Worm (Caenorhabditis elegans): ENCODE measurements around the gene his-6.
"Not testable (repeated sequence)": the region's sequence is repeated elsewhere in the genome, so short reads cannot be mapped to it uniquely, and the experiment has no call there.

The his-6 gene

DNA sequence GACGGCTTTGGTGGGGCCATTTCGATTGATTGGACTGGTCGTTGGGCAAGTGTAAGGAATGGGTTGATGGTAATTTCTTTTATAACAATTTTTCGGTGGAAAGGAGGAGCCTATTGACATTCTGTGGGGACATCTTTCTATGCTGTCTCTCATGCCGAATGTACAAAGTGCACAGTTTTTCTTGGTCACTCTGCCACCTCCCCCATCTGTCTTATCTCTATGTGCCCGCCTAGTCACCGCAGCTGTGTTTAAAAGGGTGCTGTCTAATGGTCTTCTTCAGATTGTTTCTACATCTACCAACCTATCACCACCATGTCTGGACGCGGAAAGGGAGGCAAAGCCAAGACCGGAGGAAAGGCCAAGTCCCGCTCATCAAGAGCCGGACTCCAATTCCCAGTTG lies 1.7 kb downstream of the his-6 start, which contains the start of the genes his-8 and his-7:
his-8 (minus strand) TSS at position 20 of the 400 bp plus-strand sequence.
his-7 (plus strand) TSS at position 313 of the 400 bp plus-strand sequence.
- TF ChIP-seq elt-1 (tag; optimal IDR thresholded peaks at IDR 0.05; ENCODE audit: borderline replicate concordance, insufficient read depth); drap-1 (GFP tag; optimal IDR thresholded peaks at IDR 0.05); nhr-28 (tag; optimal IDR thresholded peaks at IDR 0.05): not testable (repeated sequence)

DNA sequence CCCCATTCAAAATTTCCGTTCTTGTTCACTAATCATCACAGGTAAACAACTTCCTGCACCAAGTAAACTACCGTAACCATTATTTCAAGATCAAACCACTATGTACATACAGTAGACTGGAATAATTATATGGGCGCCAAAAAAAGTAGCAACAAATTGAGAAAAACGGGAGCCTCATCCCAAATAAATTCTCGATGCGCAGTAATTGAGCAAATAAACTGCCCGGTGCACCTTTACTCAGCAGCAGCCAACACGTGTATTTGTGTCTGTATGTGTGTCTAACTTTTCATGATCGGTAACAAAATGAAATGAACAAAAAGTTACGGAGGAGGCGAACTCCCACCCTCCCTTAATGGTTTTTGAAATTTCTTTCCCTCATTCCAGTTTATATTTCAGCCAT lies 5.6 kb downstream of the his-6 start, which contains the start of gene otpl-5:
otpl-5 (plus strand) TSS at position 301 of the 400 bp plus-strand sequence.
- no peak for TF ChIP-seq tbx-8 (GFP tag; optimal IDR thresholded peaks at IDR 0.05)
- no peak for TF ChIP-seq unc-62 (GFP tag; optimal IDR thresholded peaks at IDR 0.05)
- TF ChIP-seq nhr-12 (tag; optimal IDR thresholded peaks at IDR 0.05), result no peak
- TF ChIP-seq ztf-11 (tag; optimal IDR thresholded peaks at IDR 0.05), result no peak
- no peak for TF ChIP-seq sptf-1 (tag; optimal IDR thresholded peaks at IDR 0.05)
- no peak for TF ChIP-seq ceh-39 (tag; optimal IDR thresholded peaks at IDR 0.05)
- TF ChIP-seq nhr-76 (tag; optimal IDR thresholded peaks at IDR 0.05), result no peak
- no peak for TF ChIP-seq sem-2 (GFP tag; optimal IDR thresholded peaks at IDR 0.05)
- no peak for TF ChIP-seq mab-5 (tag; optimal IDR thresholded peaks at IDR 0.05)
- no peak for TF ChIP-seq pha-4 (tag; optimal IDR thresholded peaks at IDR 0.05)
- TF ChIP-seq ceh-83 (GFP tag; optimal IDR thresholded peaks at IDR 0.05), result no peak
- TF ChIP-seq ces-1 (GFP tag; optimal IDR thresholded peaks at IDR 0.05), result no peak
- no peak for TF ChIP-seq cnd-1 (tag; optimal IDR thresholded peaks at IDR 0.05)
- TF ChIP-seq lsy-2 (tag; optimal IDR thresholded peaks at IDR 0.05), result no peak
- no peak for TF ChIP-seq ceh-43 (GFP tag; optimal IDR thresholded peaks at IDR 0.05)

DNA sequence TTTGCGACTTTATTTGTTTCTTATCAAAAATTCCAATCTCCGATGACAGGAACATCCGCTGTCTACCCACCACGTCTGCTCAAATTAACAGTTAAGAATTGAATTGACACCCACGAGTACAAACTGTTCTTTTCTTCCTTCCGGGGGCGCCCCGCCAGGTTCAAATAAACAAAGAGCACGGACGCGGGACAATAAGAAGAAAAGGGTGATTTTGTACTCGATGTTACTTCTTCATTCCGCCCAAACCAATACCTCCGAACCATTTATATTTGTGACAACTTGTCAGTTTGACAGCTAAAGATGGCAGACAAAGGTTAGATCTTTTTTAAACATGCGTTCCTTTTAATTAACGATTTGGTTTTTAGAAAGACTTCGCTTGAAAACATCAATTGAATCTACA lies 9.0 kb downstream of the his-6 start, which contains the start of gene otpl-6:
otpl-6 (plus strand) TSS at position 301 of the 400 bp plus-strand sequence.
- TF ChIP-seq unc-62 (GFP tag; optimal IDR thresholded peaks at IDR 0.05) (no peak), elt-1 (tag; optimal IDR thresholded peaks at IDR 0.05; ENCODE audit: borderline replicate concordance, insufficient read depth) (no peak), ceh-43 (GFP tag; optimal IDR thresholded peaks at IDR 0.05) (no peak), pha-4 (tag; optimal IDR thresholded peaks at IDR 0.05) (no peak), snpc-4 (tag; optimal IDR thresholded peaks at IDR 0.05) (no peak), ztf-11 (tag; optimal IDR thresholded peaks at IDR 0.05) (no peak), nhr-28 (tag; optimal IDR thresholded peaks at IDR 0.05) (no peak)

DNA sequence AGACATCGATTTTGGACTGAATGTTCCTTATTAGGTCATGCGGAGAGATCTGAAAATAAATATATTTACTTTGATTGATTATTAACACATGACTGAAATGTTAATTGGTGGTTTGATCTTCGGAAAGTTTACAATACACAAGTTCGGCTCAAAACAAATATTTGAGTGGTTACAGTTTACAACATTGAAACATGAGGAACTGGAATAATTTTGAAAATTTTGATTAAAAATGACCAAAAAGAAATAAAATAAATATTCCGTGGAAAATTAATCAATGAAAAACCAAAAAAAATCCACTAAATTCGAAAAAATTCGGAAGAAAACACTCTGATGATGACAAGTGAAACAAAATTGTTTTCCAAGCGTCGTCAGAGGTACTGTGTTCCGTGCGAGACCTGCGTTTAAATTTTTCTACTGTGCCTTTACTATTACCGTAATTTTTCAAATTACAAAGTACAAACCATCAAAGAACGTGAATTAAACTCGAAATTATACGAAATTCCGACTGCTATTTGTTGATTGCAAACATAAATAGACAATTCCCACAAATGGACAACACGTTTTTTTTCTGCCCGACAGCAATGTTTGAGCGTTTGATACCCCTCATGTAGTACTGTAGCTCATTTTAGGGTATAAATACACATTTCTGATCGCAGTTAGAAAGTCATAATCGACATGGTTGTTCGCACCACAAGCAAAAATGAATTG lies 13.8 kb downstream of the his-6 start, which contains the start of the genes F45F2.11 and otpl-7:
F45F2.11 (minus strand) TSS at position 51 of the 708 bp plus-strand sequence.
otpl-7 (plus strand) TSS at position 658 of the 708 bp plus-strand sequence.
- TF ChIP-seq mls-2 (tag; optimal IDR thresholded peaks at IDR 0.05) (no peak), hlh-1 (tag; optimal IDR thresholded peaks at IDR 0.05) (no peak), nhr-2 (tag; optimal IDR thresholded peaks at IDR 0.05) (no peak), nhr-237 (tag; optimal IDR thresholded peaks at IDR 0.05) (no peak), tbx-8 (GFP tag; optimal IDR thresholded peaks at IDR 0.05) (no peak), elt-1 (tag; optimal IDR thresholded peaks at IDR 0.05; ENCODE audit: borderline replicate concordance, insufficient read depth) (no peak), flh-1 (GFP tag; optimal IDR thresholded peaks at IDR 0.05) (no peak), ham-2 (GFP tag; optimal IDR thresholded peaks at IDR 0.05) (no peak), unc-120 (tag; optimal IDR thresholded peaks at IDR 0.05; ENCODE audit: poor library complexity, severe bottlenecking) (no peak), lin-32 (GFP tag; optimal IDR thresholded peaks at IDR 0.05) (no peak), ceh-83 (GFP tag; optimal IDR thresholded peaks at IDR 0.05) (no peak), ceh-43 (GFP tag; optimal IDR thresholded peaks at IDR 0.05) (no peak), pha-4 (tag; optimal IDR thresholded peaks at IDR 0.05) (no peak)

DNA sequence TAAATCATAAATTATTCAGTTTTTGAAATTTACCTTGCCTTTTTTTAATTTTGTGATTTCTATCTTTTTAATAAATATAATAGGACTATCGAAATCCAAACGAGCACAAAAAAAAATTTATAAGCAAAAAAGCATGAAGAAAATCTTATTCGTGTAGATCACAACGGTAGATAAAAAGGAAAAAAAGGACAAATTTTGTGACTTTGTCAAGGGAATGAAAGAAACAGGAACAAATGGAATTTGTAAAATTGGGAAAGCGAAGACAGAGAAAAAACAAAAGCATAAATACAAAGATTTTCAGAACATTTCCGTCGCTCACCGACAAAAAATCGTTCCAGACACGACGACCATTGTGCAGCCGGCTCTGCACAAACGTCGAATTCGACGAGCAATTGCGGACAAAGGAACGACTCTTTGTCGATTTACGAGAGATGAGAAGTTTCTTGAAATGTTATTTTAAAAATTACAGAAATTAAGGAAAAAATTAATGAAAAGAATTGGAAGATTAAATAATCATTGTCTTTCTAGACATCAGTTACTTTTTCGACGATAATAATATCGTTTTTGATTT lies 15.9 kb downstream of the his-6 start, which contains the start of gene F45F2.10:
F45F2.10 (minus strand) TSS at position 51 of the 571 bp plus-strand sequence.
- TF ChIP-seq nhr-2 (tag; optimal IDR thresholded peaks at IDR 0.05) (no peak), ham-2 (GFP tag; optimal IDR thresholded peaks at IDR 0.05) (no peak), drap-1 (GFP tag; optimal IDR thresholded peaks at IDR 0.05) (no peak), zip-8 (tag; optimal IDR thresholded peaks at IDR 0.05) (no peak), hlh-1 (tag; optimal IDR thresholded peaks at IDR 0.05) (no peak), elt-1 (tag; optimal IDR thresholded peaks at IDR 0.05; ENCODE audit: borderline replicate concordance, insufficient read depth) (no peak), pha-4 (tag; optimal IDR thresholded peaks at IDR 0.05) (no peak), unc-120 (tag; optimal IDR thresholded peaks at IDR 0.05; ENCODE audit: poor library complexity, severe bottlenecking) (no peak), elt-3 (tag; optimal IDR thresholded peaks at IDR 0.05) (no peak), sem-2 (GFP tag; optimal IDR thresholded peaks at IDR 0.05) (no peak), flh-1 (GFP tag; optimal IDR thresholded peaks at IDR 0.05) (no peak), bed-3 (GFP tag; optimal IDR thresholded peaks at IDR 0.05) (no peak), blmp-1 (tag; optimal IDR thresholded peaks at IDR 0.05) (no peak), ceh-83 (GFP tag; optimal IDR thresholded peaks at IDR 0.05) (no peak), mls-2 (tag; optimal IDR thresholded peaks at IDR 0.05) (no peak), lsy-2 (tag; optimal IDR thresholded peaks at IDR 0.05) (no peak), sptf-1 (tag; optimal IDR thresholded peaks at IDR 0.05) (no peak)

Measured in whole organism, mixed stage, embryonic.